Fruit fly (Drosophila melanogaster) whole organism, prepupa: ENCODE results near the gene CG13457.
A peak's percentile ranks its signal among the peaks of the same experiment; 100 is the strongest.

ENCODE experiments used
- CG10669 ChIP-seq: fragments of 200-800 bp; sonication (Bioruptor generic); optimal IDR thresholded peaks from 3 replicates; lab custom pipeline; 2018; ENCODE audit warnings: missing biosample characterization, mild to moderate bottlenecking, missing genetic modification characterization, moderate library complexity
- CG11294 ChIP-seq: fragments of 200-800 bp; sonication (Bioruptor generic); IDR thresholded peaks from 2 replicates; pipeline ENCODE4 v1.3.6; 2022; ENCODE audit warnings: missing biosample characterization, missing genetic modification characterization
- CG15336 ChIP-seq: fragments of 200-800 bp; sonication (Bioruptor generic); IDR thresholded peaks from 2 replicates; pipeline ENCODE4 v1.3.6; 2022; ENCODE audit warnings: missing biosample characterization, missing genetic modification characterization
- CG1621 ChIP-seq: fragments of 200-800 bp; sonication (Bioruptor generic); optimal IDR thresholded peaks from 3 replicates; lab custom pipeline; 2018; ENCODE audit warnings: missing biosample characterization, mild to moderate bottlenecking, missing genetic modification characterization
- CG16779 ChIP-seq: fragments of 200-800 bp; sonication (Bioruptor generic); optimal IDR thresholded peaks from 3 replicates; lab custom pipeline; 2017; ENCODE audit warnings: missing biosample characterization, mild to moderate bottlenecking, missing genetic modification characterization
- CG3032 ChIP-seq: fragments of 200-800 bp; optimal IDR thresholded peaks from 2 replicates; lab custom pipeline; 2019; ENCODE audit warnings: missing biosample characterization, mild to moderate bottlenecking, missing genetic modification characterization, moderate library complexity
- CG32006 ChIP-seq: fragments of 200-800 bp; sonication (Bioruptor generic); optimal IDR thresholded peaks from 3 replicates; lab custom pipeline; 2017; ENCODE audit warnings: missing biosample characterization, mild to moderate bottlenecking, missing genetic modification characterization
- CG3919 ChIP-seq: fragments of 200-800 bp; sonication (Bioruptor generic); optimal IDR thresholded peaks from 3 replicates; lab custom pipeline; 2016; ENCODE audit warnings: missing biosample characterization, missing genetic modification characterization
- CG6276 ChIP-seq: fragments of 200-800 bp; sonication (Bioruptor generic); optimal IDR thresholded peaks from 2 replicates; lab custom pipeline; 2017; ENCODE audit warnings: missing biosample characterization, mild to moderate bottlenecking, missing genetic modification characterization
- CG6792 ChIP-seq: fragments of 200-800 bp; sonication (Bioruptor generic); optimal IDR thresholded peaks from 3 replicates; lab custom pipeline; 2016; ENCODE audit warnings: missing biosample characterization, missing genetic modification characterization
- CG6808 ChIP-seq: fragments of 200-800 bp; sonication (Bioruptor generic); optimal IDR thresholded peaks from 3 replicates; lab custom pipeline; 2017; ENCODE audit warnings: missing biosample characterization, missing genetic modification characterization, mild to moderate bottlenecking, moderate library complexity, missing genetic modification reagents
- CG6854 ChIP-seq: fragments of 200-800 bp; sonication (Bioruptor generic); optimal IDR thresholded peaks from 2 replicates; lab custom pipeline; 2017; ENCODE audit warnings: missing biosample characterization, mild to moderate bottlenecking, missing genetic modification characterization
- CG7368 ChIP-seq: fragments of 200-800 bp; sonication (Bioruptor generic); optimal IDR thresholded peaks from 3 replicates; lab custom pipeline; 2016; ENCODE audit warnings: missing biosample characterization, missing genetic modification characterization
- CG8119 ChIP-seq: fragments of 200-800 bp; sonication (Bioruptor generic); IDR thresholded peaks from 3 replicates; pipeline ENCODE4 v1.3.6; 2022; ENCODE audit warnings: missing biosample characterization, missing genetic modification characterization
- CG8319 ChIP-seq: fragments of 200-800 bp; sonication (Bioruptor generic); optimal IDR thresholded peaks from 3 replicates; lab custom pipeline; 2016; ENCODE audit warnings: missing biosample characterization, missing genetic modification characterization
- CG8632 ChIP-seq: fragments of 200-800 bp; sonication (Bioruptor generic); optimal IDR thresholded peaks from 3 replicates; lab custom pipeline; 2016; ENCODE audit warnings: missing biosample characterization, missing genetic modification characterization
- CG9139 ChIP-seq: fragments of 200-800 bp; sonication (Bioruptor generic); optimal IDR thresholded peaks from 3 replicates; lab custom pipeline; 2017; ENCODE audit warnings: missing biosample characterization, mild to moderate bottlenecking, missing genetic modification characterization
- Eip78C ChIP-seq: fragments of 200-800 bp; sonication (Bioruptor generic); peaks from one replicate; lab custom pipeline; 2016; ENCODE audit warnings: missing biosample characterization, missing genetic modification characterization
- Eip93F ChIP-seq: fragments of 200-800 bp; sonication (Bioruptor generic); optimal IDR thresholded peaks from 2 replicates; lab custom pipeline; 2016; ENCODE audit warnings: missing biosample characterization, mild to moderate bottlenecking, missing genetic modification characterization
- Ets21C ChIP-seq: fragments of 200-800 bp; sonication (Bioruptor generic); optimal IDR thresholded peaks from 3 replicates; lab custom pipeline; 2016; ENCODE audit warnings: missing biosample characterization, missing genetic modification characterization
- Gug ChIP-seq: fragments of 200-800 bp; sonication (Bioruptor generic); IDR thresholded peaks from 2 replicates; pipeline ENCODE4 v1.3.6; 2022; ENCODE audit warnings: missing biosample characterization, missing genetic modification characterization
- Hr39 ChIP-seq: fragments of 200-800 bp; sonication (Bioruptor generic); optimal IDR thresholded peaks from 2 replicates; lab custom pipeline; 2016; ENCODE audit warnings: missing biosample characterization, missing genetic modification characterization
- Hr4 ChIP-seq: fragments of 200-800 bp; sonication (Bioruptor generic); optimal IDR thresholded peaks from 3 replicates; lab custom pipeline; 2016; ENCODE audit warnings: missing biosample characterization, missing genetic modification characterization
- Lpt ChIP-seq: fragments of 200-800 bp; sonication (Bioruptor generic); optimal IDR thresholded peaks from 3 replicates; lab custom pipeline; 2016; ENCODE audit warnings: missing biosample characterization, missing genetic modification characterization
- Met ChIP-seq: fragments of 200-800 bp; sonication (Bioruptor generic); optimal IDR thresholded peaks from 3 replicates; lab custom pipeline; 2016; ENCODE audit warnings: missing biosample characterization, missing genetic modification characterization
- OdsH ChIP-seq: fragments of 200-800 bp; sonication (Bioruptor generic); optimal IDR thresholded peaks from 3 replicates; lab custom pipeline; 2016; ENCODE audit warnings: missing biosample characterization, missing genetic modification characterization
- Sox102F ChIP-seq: fragments of 200-800 bp; sonication (Bioruptor generic); optimal IDR thresholded peaks from 2 replicates; lab custom pipeline; 2016; ENCODE audit warnings: missing biosample characterization, mild to moderate bottlenecking, missing genetic modification characterization
- Sox14 ChIP-seq: fragments of 200-800 bp; sonication (Bioruptor generic); optimal IDR thresholded peaks from 3 replicates; lab custom pipeline; 2016; ENCODE audit warnings: missing biosample characterization, missing genetic modification characterization
- Sox15 ChIP-seq: fragments of 200-800 bp; sonication (Bioruptor generic); optimal IDR thresholded peaks from 3 replicates; lab custom pipeline; 2016; ENCODE audit warnings: missing biosample characterization, missing genetic modification characterization
- acj6 ChIP-seq: fragments of 200-800 bp; sonication (Bioruptor generic); optimal IDR thresholded peaks from 3 replicates; lab custom pipeline; 2016; ENCODE audit warnings: missing biosample characterization, missing genetic modification characterization
- dac ChIP-seq: fragments of 200-800 bp; sonication (Bioruptor generic); optimal IDR thresholded peaks from 2 replicates; lab custom pipeline; 2017; ENCODE audit warnings: missing biosample characterization, mild to moderate bottlenecking, missing genetic modification characterization
- dsx ChIP-seq: fragments of 200-800 bp; optimal IDR thresholded peaks from 3 replicates; lab custom pipeline; 2019; ENCODE audit warnings: missing biosample characterization, mild to moderate bottlenecking, missing genetic modification characterization, moderate library complexity; ENCODE audit not compliant: poor library complexity, severe bottlenecking
- esn ChIP-seq: fragments of 200-800 bp; sonication (Bioruptor generic); optimal IDR thresholded peaks from 2 replicates; lab custom pipeline; 2016; ENCODE audit warnings: missing biosample characterization, mild to moderate bottlenecking, missing genetic modification characterization, moderate library complexity
- fd59A ChIP-seq: fragments of 200-800 bp; sonication (Bioruptor generic); optimal IDR thresholded peaks from 2 replicates; lab custom pipeline; 2017; ENCODE audit warnings: missing biosample characterization, mild to moderate bottlenecking, missing genetic modification characterization, missing genetic modification reagents
- fkh ChIP-seq: fragments of 200-800 bp; sonication (Bioruptor generic); optimal IDR thresholded peaks from 3 replicates; lab custom pipeline; 2017; ENCODE audit warnings: missing biosample characterization, mild to moderate bottlenecking, missing genetic modification characterization, moderate library complexity
- net ChIP-seq: fragments of 200-800 bp; sonication (Bioruptor generic); optimal IDR thresholded peaks from 3 replicates; lab custom pipeline; 2016; ENCODE audit warnings: missing biosample characterization, missing genetic modification characterization
- salr ChIP-seq, 2 experiments: fragments of 200-800 bp; sonication (Bioruptor generic); optimal IDR thresholded peaks; 3 replicates each; lab custom pipeline; 2016 to 2018; ENCODE audit warnings: missing biosample characterization in 2 of 2, missing genetic modification characterization in 2 of 2, mild to moderate bottlenecking in 1 of 2
- svp ChIP-seq: fragments of 200-800 bp; sonication (Bioruptor generic); peaks from one replicate; lab custom pipeline; 2016; ENCODE audit warnings: missing biosample characterization, missing genetic modification characterization
- vri ChIP-seq: fragments of 200-800 bp; sonication (Bioruptor generic); optimal IDR thresholded peaks from 3 replicates; lab custom pipeline; 2016; ENCODE audit warnings: missing biosample characterization, mild to moderate bottlenecking, missing genetic modification characterization

Gene CG13457

DNA sequence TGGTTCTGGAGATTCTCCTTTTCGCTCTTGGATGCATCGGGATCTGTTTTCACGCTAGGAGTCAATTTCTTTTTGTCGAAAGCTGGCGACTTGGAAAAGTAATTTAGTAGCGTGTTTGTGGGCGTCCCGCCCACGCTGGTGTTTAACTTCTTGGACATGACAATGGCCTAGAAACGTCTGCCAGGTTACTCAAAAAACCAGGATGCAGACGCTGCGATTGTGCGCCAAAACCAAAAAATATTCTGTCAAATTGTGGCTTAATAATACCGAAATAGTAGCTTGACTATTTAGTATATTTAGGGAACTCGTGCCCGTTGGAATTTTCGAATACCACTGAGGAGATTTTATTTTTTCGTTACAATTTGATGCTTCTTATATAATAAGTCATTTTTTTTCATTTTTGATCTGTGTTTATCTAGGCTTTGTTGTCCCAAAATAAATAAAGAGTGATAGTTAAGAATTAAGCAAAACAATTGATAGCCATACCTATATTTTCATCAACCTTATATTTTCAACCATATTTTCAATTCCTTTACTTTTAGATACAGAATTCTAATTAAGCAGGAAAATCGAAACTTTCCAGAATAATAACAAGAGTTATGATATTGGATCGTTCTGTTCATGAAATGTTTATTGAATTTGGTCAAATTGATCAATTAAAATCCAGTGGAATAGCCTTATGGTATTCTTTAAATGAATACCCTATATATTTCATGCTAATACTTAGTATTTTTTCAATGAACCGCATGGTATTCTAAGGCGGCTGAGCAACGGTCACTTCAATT, 27.3 kb upstream of the CG13457 start, which contains the start of the genes Msh6 and Prp31 (continued):
- TF ChIP-seq CG15336, result peak; percentile 46; the same call in 1 of the 2 replicates
- TF ChIP-seq net (GFP tag; lab: Kevin White, UChicago), result no peak
- TF ChIP-seq CG1621 (tag; lab: Kevin White, UChicago), result no peak
- TF ChIP-seq CG9139 (GFP tag; lab: Kevin White, UChicago), result no peak
- no peak for TF ChIP-seq svp (GFP tag; lab: Kevin White, UChicago)
- TF ChIP-seq vri (GFP tag; lab: Kevin White, UChicago), result no peak
- peak; percentile 55 for TF ChIP-seq Ets21C (GFP tag; lab: Kevin White, UChicago)
- no peak for TF ChIP-seq CG16779 (tag; lab: Kevin White, UChicago)
- no peak for TF ChIP-seq Sox102F (GFP tag; lab: Kevin White, UChicago)
- TF ChIP-seq dac, result no peak
- no peak for TF ChIP-seq OdsH
- no peak for TF ChIP-seq CG6276 (GFP tag; lab: Kevin White, UChicago)
- TF ChIP-seq Hr4, result no peak
- peak; percentile 76 for TF ChIP-seq Sox15
- no peak for TF ChIP-seq Eip93F (GFP tag; lab: Kevin White, UChicago)
- TF ChIP-seq Gug, result peak; percentile 15; the same call in 1 of the 2 replicates
- no peak for TF ChIP-seq acj6
- TF ChIP-seq fd59A (GFP tag; lab: Kevin White, UChicago), result peak; percentile 19
- TF ChIP-seq CG3919 (GFP tag; lab: Kevin White, UChicago), result no peak
- peak; percentile 79 for TF ChIP-seq CG32006 (GFP tag; lab: Kevin White, UChicago)

dm6 chr3L:15150028-15150427, 18.9 kb upstream of the CG13457 start:
- TF ChIP-seq fkh (GFP tag; lab: Kevin White, UChicago), result peak; percentile 57
- no peak for TF ChIP-seq dac

- TF ChIP-seq CG3032 (tag; lab: Kevin White, UChicago) (no peak), Eip78C (GFP tag; lab: Kevin White, UChicago) (no peak), CG6792 (GFP tag; lab: Kevin White, UChicago) (no peak), CG10669 (no peak), Met (GFP tag; lab: Kevin White, UChicago) (no peak), CG16779 (tag; lab: Kevin White, UChicago) (no peak), Hr4 (no peak), CG11294 (GFP tag; lab: Robert Waterston, UW) (no peak), dsx (no peak), Hr39 (no peak), Gug (no peak), CG8632 (GFP tag; lab: Kevin White, UChicago) (no peak), Sox102F (GFP tag; lab: Kevin White, UChicago) (no peak), net (GFP tag; lab: Kevin White, UChicago) (no peak), CG8119 (GFP tag; lab: Robert Waterston, UW) (no peak)
Observed at dm6 chr3L:15146643-15147187, 15.5 kb upstream of the CG13457 start, which contains the start of gene FucTA. FucTA (plus strand) TSS chr3L:15147137.

- TF ChIP-seq Sox14, result peak; percentile 67
- peak; percentile 4 for TF ChIP-seq esn
- TF ChIP-seq fd59A (GFP tag; lab: Kevin White, UChicago), result no peak
- TF ChIP-seq Lpt (GFP tag; lab: Kevin White, UChicago), result no peak
- no peak for TF ChIP-seq CG7368 (GFP tag; lab: Kevin White, UChicago)
- TF ChIP-seq Eip78C (GFP tag; lab: Kevin White, UChicago), result peak; percentile 39
- TF ChIP-seq svp (GFP tag; lab: Kevin White, UChicago), result peak; percentile 49
- TF ChIP-seq CG6808 (GFP tag; lab: Kevin White, UChicago), result peak; percentile 26
- TF ChIP-seq CG8319 (GFP tag; lab: Kevin White, UChicago), result no peak
- TF ChIP-seq CG6854, result peak; percentile 43
- no peak for TF ChIP-seq salr (GFP tag; optimal IDR thresholded peaks at IDR 0.05; lab: Kevin White, UChicago)
- TF ChIP-seq, all 60 proteins: peak for 6
Observed at dm6 chr3L:15143638-15144600, 12.7 kb upstream of the CG13457 start, which contains the start of the genes CG32147 and Pex3. CG32147 (minus strand) TSS chr3L:15144059. Pex3 (plus strand) TSS chr3L:15144355.
